Worm (Caenorhabditis elegans) whole organism, early embryonic: ENCODE data around the gene ssna-1.

ENCODE experiments used
- B0310.2 ChIP-seq: sonication (generic microtip); optimal IDR thresholded peaks from 2 replicates; lab custom pipeline; 2016; ENCODE audit warnings: mild to moderate bottlenecking, missing genetic modification characterization, missing compliant biosample characterization
- F13C5.2 ChIP-seq: sonication (generic microtip); optimal IDR thresholded peaks from 2 replicates; lab custom pipeline; 2017; ENCODE audit warnings: mild to moderate bottlenecking, missing genetic modification characterization, inconsistent platforms, missing compliant biosample characterization
- aly-1 ChIP-seq: sonication (generic microtip); optimal IDR thresholded peaks from 2 replicates; lab custom pipeline; 2016; ENCODE audit warnings: missing genetic modification characterization, missing compliant biosample characterization
- ama-1 ChIP-seq: fragments of 150-350 bp; optimal IDR thresholded peaks from 2 replicates; lab custom pipeline; 2014
- ceh-13 ChIP-seq: fragments of 200-800 bp; sonication (Bioruptor generic); optimal IDR thresholded peaks from 2 replicates; lab custom pipeline; 2018; ENCODE audit warnings: mild to moderate bottlenecking, missing genetic modification characterization, missing compliant biosample characterization
- ceh-36 ChIP-seq: sonication (generic microtip); optimal IDR thresholded peaks from 2 replicates; lab custom pipeline; 2016; ENCODE audit warnings: missing genetic modification characterization, inconsistent platforms, missing compliant biosample characterization
- ets-7 ChIP-seq: sonication (generic microtip); optimal IDR thresholded peaks from 2 replicates; lab custom pipeline; 2016; ENCODE audit warnings: missing genotype, missing genetic modification characterization, missing compliant biosample characterization
- flt-1 ChIP-seq: fragments of 200-800 bp; sonication (Bioruptor generic); IDR thresholded peaks from 2 replicates; pipeline ENCODE4 v1.3.6; 2022; ENCODE audit warnings: missing genetic modification characterization, missing compliant biosample characterization
- hmbx-1 ChIP-seq: sonication (generic microtip); optimal IDR thresholded peaks from 2 replicates; lab custom pipeline; 2016; ENCODE audit warnings: mild to moderate bottlenecking, missing genetic modification characterization, missing compliant biosample characterization
- hmg-4 ChIP-seq: fragments of 200-800 bp; sonication (Bioruptor generic); optimal IDR thresholded peaks from 2 replicates; lab custom pipeline; 2018; ENCODE audit warnings: mild to moderate bottlenecking, missing genetic modification characterization, missing compliant biosample characterization
- hnd-1 ChIP-seq: sonication (generic microtip); optimal IDR thresholded peaks from 2 replicates; lab custom pipeline; 2016; ENCODE audit warnings: missing genetic modification characterization, missing compliant biosample characterization
- pes-1 ChIP-seq: fragments of 200-800 bp; sonication (Bioruptor generic); IDR thresholded peaks from 2 replicates; pipeline ENCODE4 v1.3.6; 2022; ENCODE audit warnings: missing genetic modification reagents, missing genetic modification characterization, missing compliant biosample characterization
- scrt-1 ChIP-seq: fragments of 200-800 bp; sonication (Bioruptor generic); IDR thresholded peaks from 2 replicates; pipeline ENCODE4 v1.3.6; 2022; ENCODE audit warnings: missing genetic modification characterization, missing compliant biosample characterization
- sea-1 ChIP-seq: fragments of 200-800 bp; sonication (Bioruptor generic); conservative IDR thresholded peaks from 2 replicates; pipeline ENCODE4 v1.3.6; 2022; ENCODE audit warnings: missing genetic modification characterization, missing compliant biosample characterization
- tbx-11 ChIP-seq: fragments of 200-800 bp; sonication (Bioruptor generic); IDR thresholded peaks from 2 replicates; pipeline ENCODE4 v1.3.6; 2022; ENCODE audit warnings: missing genetic modification characterization, missing compliant biosample characterization
- tbx-37 ChIP-seq: fragments of 200-800 bp; sonication (Bioruptor generic); conservative IDR thresholded peaks from 2 replicates; pipeline ENCODE4 v1.3.6; 2022; ENCODE audit warnings: missing genetic modification reagents, missing genetic modification characterization, missing compliant biosample characterization
- tra-4 ChIP-seq: sonication (generic microtip); optimal IDR thresholded peaks from 2 replicates; lab custom pipeline; 2017; ENCODE audit warnings: missing genetic modification characterization, missing compliant biosample characterization

Gene ssna-1

ce11 chrIV:388073-388472 lies at the start of gene ssna-1:
Gene ssna-1 (plus strand): TSS chrIV:388084.
- TF ChIP-seq sea-1 (GFP tag; lab: Robert Waterston, UW), result no peak
- TF ChIP-seq ama-1, result peak; percentile 75

ce11 chrIV:338192-338831 lies 49.6 kb upstream of the ssna-1 start:
- TF ChIP-seq ceh-36 (tag; lab: Kevin White, UChicago), result no peak
- no peak for TF ChIP-seq ets-7

DNA sequence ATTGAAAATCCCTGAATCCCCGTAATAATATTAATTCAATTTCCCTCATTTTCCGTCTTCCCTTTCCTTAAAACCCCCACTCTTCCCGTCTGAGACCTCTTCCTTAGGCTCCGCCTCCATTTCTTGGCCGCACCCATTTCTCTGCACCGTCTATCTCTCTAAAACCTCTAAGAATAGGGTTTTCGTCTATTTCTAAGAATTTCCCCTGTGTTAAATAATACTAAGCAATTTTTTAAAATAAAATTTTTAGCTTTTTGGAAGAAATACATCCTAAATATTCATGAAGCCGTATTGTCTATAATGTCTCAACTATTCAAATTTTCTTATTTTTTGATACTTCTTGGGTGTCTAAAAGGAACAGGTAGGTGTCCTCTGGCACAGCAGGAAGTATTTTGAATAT lies 48.4 kb upstream of the ssna-1 start, which contains the start of gene cdh-8:
cdh-8 (plus strand) TSS at position 301 of the 400 bp plus-strand sequence.
- no peak for TF ChIP-seq tbx-37 (GFP tag; lab: Robert Waterston, UW)
- TF ChIP-seq sea-1 (GFP tag; lab: Robert Waterston, UW), result no peak

DNA sequence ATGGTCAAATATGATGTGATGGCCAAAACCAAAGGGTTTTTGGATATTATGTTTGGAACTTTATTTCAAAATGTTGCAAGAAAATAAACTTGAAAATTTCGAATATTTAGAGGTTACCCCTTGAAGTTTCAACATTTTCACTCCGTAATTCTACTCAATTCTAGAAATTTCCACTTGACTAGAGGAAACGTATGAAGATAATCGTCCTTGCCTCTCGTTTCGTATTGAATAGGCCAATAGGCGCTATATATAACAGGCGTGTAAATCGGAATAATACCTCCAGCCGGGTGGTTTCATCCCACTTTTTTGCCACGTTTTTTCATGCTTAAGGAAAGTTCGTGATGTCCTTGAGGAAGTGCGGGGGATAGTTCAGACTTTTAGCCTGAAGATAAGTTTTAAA lies 44.6 kb upstream of the ssna-1 start:
- TF ChIP-seq hmg-4 (no peak), hmbx-1 (tag; lab: Kevin White, UChicago) (no peak), ceh-36 (tag; lab: Kevin White, UChicago) (no peak), ama-1 (no peak), ets-7 (no peak), F13C5.2 (tag; lab: Kevin White, UChicago) (no peak), flt-1 (GFP tag; lab: Robert Waterston, UW) (no peak), pes-1 (GFP tag; lab: Robert Waterston, UW) (no peak), scrt-1 (GFP tag; lab: Robert Waterston, UW) (no peak), hnd-1 (tag; lab: Kevin White, UChicago) (no peak), aly-1 (no peak), sea-1 (GFP tag; lab: Robert Waterston, UW) (no peak), tbx-11 (GFP tag; lab: Robert Waterston, UW) (no peak)

DNA sequence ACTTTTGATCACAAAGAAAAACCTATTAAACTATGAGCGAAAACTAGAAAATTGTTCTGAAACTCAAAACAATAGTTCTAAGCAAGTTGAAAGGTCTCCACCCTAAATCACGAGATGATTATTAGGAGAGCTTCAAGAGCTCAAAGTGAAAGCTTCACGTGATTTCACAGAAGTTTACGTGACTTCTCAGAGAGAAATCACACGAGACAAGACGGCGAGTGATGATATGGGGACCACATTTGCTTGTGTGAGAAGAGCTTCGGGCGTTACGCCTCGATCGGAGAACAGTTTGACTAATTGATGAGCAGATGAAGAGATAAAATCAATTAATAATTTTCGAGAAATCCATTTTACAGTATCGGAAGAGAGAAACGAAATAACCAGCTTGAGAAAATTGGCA lies 22.9 kb upstream of the ssna-1 start:
- TF ChIP-seq tbx-37 (GFP tag; lab: Robert Waterston, UW), result no peak
- no peak for TF ChIP-seq tbx-11 (GFP tag; lab: Robert Waterston, UW)
- TF ChIP-seq tra-4, result no peak
- no peak for TF ChIP-seq pes-1 (GFP tag; lab: Robert Waterston, UW)
- no peak for TF ChIP-seq ceh-13 (GFP tag; lab: Kevin White, UChicago)
- TF ChIP-seq ama-1, result no peak
- TF ChIP-seq ceh-36 (tag; lab: Kevin White, UChicago), result no peak
- no peak for TF ChIP-seq sea-1 (GFP tag; lab: Robert Waterston, UW)
- no peak for TF ChIP-seq hmbx-1 (tag; lab: Kevin White, UChicago)
- TF ChIP-seq F13C5.2 (tag; lab: Kevin White, UChicago), result no peak
- TF ChIP-seq scrt-1 (GFP tag; lab: Robert Waterston, UW), result no peak

DNA sequence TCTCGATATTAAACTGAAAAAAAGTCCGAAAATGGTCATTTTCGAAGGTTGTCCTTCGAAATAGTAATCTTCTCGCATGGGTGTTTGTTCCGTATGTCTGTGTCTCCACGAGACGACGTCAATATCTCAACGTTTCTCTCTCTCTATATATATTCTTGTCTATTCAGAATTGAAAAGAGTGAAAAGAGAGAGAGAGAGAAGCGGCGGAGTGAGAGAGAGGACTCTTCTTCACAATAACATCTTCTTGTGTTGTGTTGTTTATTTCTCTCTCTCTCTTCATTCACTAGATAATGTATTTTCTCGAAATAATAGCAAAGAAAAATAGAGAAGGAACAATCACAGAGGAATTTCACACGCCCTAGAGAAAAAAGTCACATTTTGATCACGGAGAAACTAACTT lies 21.5 kb upstream of the ssna-1 start:
- TF ChIP-seq hmg-4 (no peak), tbx-11 (GFP tag; lab: Robert Waterston, UW) (no peak), sea-1 (GFP tag; lab: Robert Waterston, UW) (no peak), hmbx-1 (tag; lab: Kevin White, UChicago) (no peak), flt-1 (GFP tag; lab: Robert Waterston, UW) (no peak), B0310.2 (no peak), hnd-1 (tag; lab: Kevin White, UChicago) (no peak), tbx-37 (GFP tag; lab: Robert Waterston, UW) (no peak), ama-1 (no peak), pes-1 (GFP tag; lab: Robert Waterston, UW) (no peak), scrt-1 (GFP tag; lab: Robert Waterston, UW) (no peak), ceh-36 (tag; lab: Kevin White, UChicago) (no peak), F13C5.2 (tag; lab: Kevin White, UChicago) (no peak), ceh-13 (GFP tag; lab: Kevin White, UChicago) (no peak), tra-4 (no peak), aly-1 (no peak), ets-7 (no peak)

ce11 chrIV:372146-372789 lies 15.6 kb upstream of the ssna-1 start:
- TF ChIP-seq F13C5.2 (tag; lab: Kevin White, UChicago) (peak; percentile 22), ets-7 (no peak)

ce11 chrIV:373963-374362 lies 13.9 kb upstream of the ssna-1 start:
- TF ChIP-seq pes-1 (GFP tag; lab: Robert Waterston, UW) (no peak), B0310.2 (no peak), ama-1 (no peak), tra-4 (no peak)

DNA sequence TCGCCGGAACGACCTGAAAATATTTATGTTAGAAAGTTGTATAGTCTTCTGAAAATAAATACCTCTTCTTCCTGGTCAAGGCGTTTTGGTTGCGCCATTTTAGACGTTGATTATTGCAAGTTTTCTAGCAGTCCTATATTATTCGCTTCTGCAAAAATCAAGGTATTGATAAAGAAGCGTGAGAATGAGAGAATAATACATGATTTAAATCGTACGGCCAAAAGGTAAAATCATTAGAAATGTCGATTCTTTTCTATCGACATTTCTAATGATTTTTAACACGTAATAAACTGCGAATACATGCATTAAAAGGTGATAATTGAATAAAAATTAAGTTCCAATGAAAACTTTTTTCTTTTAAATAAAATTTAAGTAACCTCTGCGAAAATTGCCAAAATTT lies 12.0 kb upstream of the ssna-1 start, which contains the start of gene fln-1:
fln-1 (minus strand) TSS at position 101 of the 400 bp plus-strand sequence.
- TF ChIP-seq hnd-1 (tag; lab: Kevin White, UChicago) (no peak), tbx-11 (GFP tag; lab: Robert Waterston, UW) (no peak), hmbx-1 (tag; lab: Kevin White, UChicago) (no peak), scrt-1 (GFP tag; lab: Robert Waterston, UW) (no peak), tbx-37 (GFP tag; lab: Robert Waterston, UW) (no peak), aly-1 (no peak), hmg-4 (no peak), pes-1 (GFP tag; lab: Robert Waterston, UW) (no peak), ceh-13 (GFP tag; lab: Kevin White, UChicago) (no peak), sea-1 (GFP tag; lab: Robert Waterston, UW) (no peak), B0310.2 (no peak), ceh-36 (tag; lab: Kevin White, UChicago) (no peak), flt-1 (GFP tag; lab: Robert Waterston, UW) (no peak), F13C5.2 (tag; lab: Kevin White, UChicago) (no peak), ama-1 (no peak), ets-7 (no peak), tra-4 (no peak)
